Worm (Caenorhabditis elegans): ENCODE measurements around the gene F22B5.6.

ce11 chrII:8405303-8405702 lies 50.7 kb downstream of the F22B5.6 start, which contains the start of gene ubc-24:
- TF ChIP-seq ttx-3 (tag; optimal IDR thresholded peaks at IDR 0.05) = no peak
- no peak for TF ChIP-seq nhr-232 (tag; optimal IDR thresholded peaks at IDR 0.05)
- no peak for TF ChIP-seq elt-4 (tag; optimal IDR thresholded peaks at IDR 0.05)
- no peak for TF ChIP-seq unc-55 (GFP tag; optimal IDR thresholded peaks at IDR 0.05)
- no peak for TF ChIP-seq hlh-30 (tag; optimal IDR thresholded peaks at IDR 0.05; ENCODE audit: insufficient read depth)
- TF ChIP-seq pag-3 (tag; optimal IDR thresholded peaks at IDR 0.05; ENCODE audit: borderline replicate concordance) = no peak
- no peak for TF ChIP-seq zip-5 (tag; optimal IDR thresholded peaks at IDR 0.05)
